Fruit fly (Drosophila melanogaster) S2 (cell line): ENCODE results near the gene Arfrp1.

Source experiments
- CG8478 ChIP-seq: fragments of >200 bp; optimal IDR thresholded peaks from 2 replicates; lab custom pipeline; 2018
- CTCF ChIP-seq, 2 experiments: fragments of >200 bp; optimal IDR thresholded peaks; 2 replicates each; lab custom pipeline; 2018

Gene Arfrp1

DNA sequence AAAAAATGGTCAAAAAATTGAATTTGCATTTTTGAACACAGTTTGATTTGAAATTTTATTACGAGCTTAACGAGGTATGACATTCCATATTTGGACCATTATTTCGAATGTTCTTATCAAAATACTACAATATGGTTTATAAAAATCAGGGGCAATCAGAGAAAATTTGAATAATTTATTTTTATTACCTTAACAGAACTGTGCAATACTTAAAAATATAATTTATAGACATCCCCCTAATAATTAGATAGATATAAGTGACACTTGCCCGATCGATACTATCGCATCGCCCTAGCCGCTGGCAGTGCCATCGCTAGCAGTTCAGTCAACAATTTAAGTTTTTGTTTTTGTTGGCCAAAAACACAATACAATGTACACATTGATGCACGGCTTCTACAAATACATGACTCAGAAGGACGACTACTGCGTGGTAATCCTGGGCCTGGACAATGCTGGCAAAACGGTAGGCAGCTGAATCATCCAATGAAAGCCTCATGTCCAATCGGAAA, at the start of gene Arfrp1:
Arfrp1 (plus strand) TSS at position 295 of the 509 bp plus-strand sequence.
- TF ChIP-seq CTCF (optimal IDR thresholded peaks at IDR 0.05; lab: Kevin White, UChicago) (no peak), CG8478 (lab: Kevin White, UChicago) (no peak)

- no peak for TF ChIP-seq CG8478 (lab: Kevin White, UChicago)
- no peak for TF ChIP-seq CTCF (optimal IDR thresholded peaks at IDR 0.05; lab: Kevin White, UChicago)
Observed at dm6 chrX:9060078-9060477, 46.8 kb upstream of the Arfrp1 start.

- TF ChIP-seq CTCF (optimal IDR thresholded peaks at IDR 0.05; lab: Kevin White, UChicago) (no peak), CG8478 (lab: Kevin White, UChicago) (no peak)
Observed at dm6 chrX:9061299-9061698, 45.6 kb upstream of the Arfrp1 start.

DNA sequence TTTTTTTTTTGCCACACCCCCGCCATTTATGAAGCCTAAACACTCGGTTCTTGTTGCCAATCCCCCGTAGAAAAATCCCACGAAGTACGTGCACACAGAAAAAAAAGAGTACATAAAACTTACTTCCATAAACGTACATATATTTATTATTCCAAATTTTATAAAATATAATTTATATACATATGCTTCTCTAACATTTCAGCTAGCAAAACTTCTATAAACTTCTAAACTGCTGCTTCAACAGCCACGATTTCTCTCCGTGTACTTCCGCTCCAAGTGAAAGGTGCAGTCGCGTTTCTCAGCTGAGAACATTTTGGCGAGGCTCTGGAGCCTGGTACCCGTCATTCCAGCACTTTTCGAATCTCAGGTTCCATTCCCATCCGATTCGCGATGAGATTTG, 44.2 kb upstream of the Arfrp1 start:
- TF ChIP-seq CG8478 (lab: Kevin White, UChicago) (no peak), CTCF (optimal IDR thresholded peaks at IDR 0.05; lab: Kevin White, UChicago) (no peak)

dm6 chrX:9063425-9063824, 43.4 kb upstream of the Arfrp1 start:
- no peak for TF ChIP-seq CG8478 (lab: Kevin White, UChicago)
- no peak for TF ChIP-seq CTCF (optimal IDR thresholded peaks at IDR 0.05; lab: Kevin White, UChicago)

dm6 chrX:9064029-9064428, 42.8 kb upstream of the Arfrp1 start:
- TF ChIP-seq CTCF (optimal IDR thresholded peaks at IDR 0.05; lab: Kevin White, UChicago) (no peak), CG8478 (lab: Kevin White, UChicago) (no peak)

DNA sequence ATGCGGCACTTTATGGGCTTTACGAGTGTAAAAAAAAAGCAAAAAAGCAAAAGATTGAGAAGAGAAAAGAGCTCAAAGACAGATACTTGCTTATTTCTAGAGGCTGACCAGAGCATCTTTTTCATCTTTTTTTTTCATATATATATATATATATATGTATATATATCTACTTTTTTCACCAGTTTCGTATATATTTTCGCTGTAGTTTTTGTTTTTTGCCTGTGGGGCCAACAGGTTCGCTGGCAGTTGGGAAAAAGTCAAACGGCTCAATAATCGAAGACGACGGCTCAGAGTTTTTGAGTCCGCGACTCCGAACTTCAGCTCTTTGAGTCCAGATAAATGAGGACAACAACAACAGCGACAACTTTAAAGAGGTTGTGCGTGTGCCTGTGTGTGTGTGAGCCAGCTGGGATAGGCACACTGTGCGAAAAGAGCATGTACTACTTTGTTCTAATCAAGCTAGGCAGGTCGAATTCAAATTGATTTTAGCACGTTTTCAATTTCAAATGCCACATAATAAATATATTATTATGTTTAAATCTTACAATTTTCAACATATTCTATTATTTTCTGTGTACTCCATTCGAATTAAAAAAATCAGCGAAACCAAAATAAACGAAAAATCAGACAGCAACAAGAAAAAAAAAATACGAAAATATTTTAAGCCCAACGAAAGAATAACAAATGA, 39.9 kb upstream of the Arfrp1 start:
- TF ChIP-seq CG8478 (lab: Kevin White, UChicago) = no peak
- TF ChIP-seq CTCF (optimal IDR thresholded peaks at IDR 0.05; lab: Kevin White, UChicago) = no peak

DNA sequence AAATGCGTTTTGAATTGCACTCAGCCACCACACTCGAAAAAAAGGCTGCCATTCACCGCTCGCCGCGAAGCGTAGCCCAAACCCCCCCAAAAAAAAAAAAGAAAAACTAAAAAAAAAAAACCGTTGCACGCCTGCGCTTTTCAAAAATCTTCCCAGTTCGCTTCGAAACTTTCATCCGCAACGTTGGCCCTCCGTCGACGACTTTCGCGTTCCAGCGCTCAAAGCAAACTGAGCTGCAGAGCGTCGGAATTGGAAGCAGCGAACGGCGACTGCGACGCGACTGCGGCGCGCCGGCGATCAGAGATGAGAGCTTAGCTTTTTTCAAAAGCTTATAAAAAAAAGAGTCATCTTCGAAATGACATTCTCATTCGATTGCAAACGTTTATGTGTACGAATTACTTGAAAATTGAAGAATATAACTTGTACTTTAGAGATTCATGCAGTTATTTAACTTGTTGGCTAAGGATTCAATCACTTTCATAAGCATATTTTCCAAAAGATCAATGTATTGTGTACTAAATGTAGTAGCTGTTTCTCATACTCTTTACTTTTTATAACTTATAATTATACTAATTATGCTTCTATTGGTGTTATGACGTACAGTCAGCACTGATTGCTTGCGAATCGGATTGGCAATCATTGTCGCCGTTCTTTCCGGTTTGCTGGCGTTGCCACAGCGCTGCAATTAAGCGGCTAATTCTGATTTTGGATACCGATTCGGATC, 39.0 kb upstream of the Arfrp1 start, which contains the start of gene CG15365:
CG15365 (minus strand) TSS at position 230 of the 724 bp plus-strand sequence.
- TF ChIP-seq CG8478 (lab: Kevin White, UChicago) (no peak), CTCF (optimal IDR thresholded peaks at IDR 0.05; lab: Kevin White, UChicago) (no peak)

DNA sequence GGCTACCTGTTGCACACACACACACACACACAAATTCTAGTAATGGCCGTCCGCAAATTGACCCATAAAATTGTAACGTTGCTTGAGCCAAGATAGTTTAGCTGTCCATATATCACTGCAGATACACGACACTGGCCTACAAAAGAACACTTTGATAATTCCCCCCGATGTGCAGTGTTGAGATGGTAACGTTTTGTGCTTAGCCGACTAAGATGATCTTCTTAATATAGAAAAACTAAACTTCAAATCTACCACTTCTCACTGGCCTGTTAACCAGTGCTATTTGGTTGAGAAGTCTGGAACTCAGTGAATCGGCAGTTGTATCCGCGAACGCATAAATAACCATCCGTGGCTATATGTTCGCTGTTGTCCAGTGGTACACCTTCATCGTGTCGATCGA, 38.0 kb upstream of the Arfrp1 start:
- TF ChIP-seq CG8478 (lab: Kevin White, UChicago) = no peak

DNA sequence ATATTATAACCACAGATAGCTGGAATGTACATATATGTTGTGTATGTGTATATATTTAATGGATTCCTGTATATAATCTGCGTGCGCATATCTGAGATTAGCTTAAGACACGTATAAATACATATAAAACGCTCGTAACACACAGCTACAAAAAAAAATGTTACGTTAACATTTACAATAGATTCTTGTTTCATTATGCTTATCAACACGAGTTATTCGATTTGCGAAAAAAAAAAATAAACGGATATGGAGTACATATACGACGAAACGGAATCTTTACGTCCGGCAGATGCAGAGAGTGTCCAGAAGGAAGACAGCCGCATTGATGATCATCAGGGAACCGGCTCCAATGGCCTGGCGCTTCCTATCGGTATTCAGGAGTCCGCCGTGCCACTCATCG, 35.6 kb upstream of the Arfrp1 start, which contains the start of gene CG10970:
CG10970 (minus strand) TSS at position 101 of the 400 bp plus-strand sequence.
- no peak for TF ChIP-seq CG8478 (lab: Kevin White, UChicago)
- no peak for TF ChIP-seq CTCF (optimal IDR thresholded peaks at IDR 0.05; lab: Kevin White, UChicago)

DNA sequence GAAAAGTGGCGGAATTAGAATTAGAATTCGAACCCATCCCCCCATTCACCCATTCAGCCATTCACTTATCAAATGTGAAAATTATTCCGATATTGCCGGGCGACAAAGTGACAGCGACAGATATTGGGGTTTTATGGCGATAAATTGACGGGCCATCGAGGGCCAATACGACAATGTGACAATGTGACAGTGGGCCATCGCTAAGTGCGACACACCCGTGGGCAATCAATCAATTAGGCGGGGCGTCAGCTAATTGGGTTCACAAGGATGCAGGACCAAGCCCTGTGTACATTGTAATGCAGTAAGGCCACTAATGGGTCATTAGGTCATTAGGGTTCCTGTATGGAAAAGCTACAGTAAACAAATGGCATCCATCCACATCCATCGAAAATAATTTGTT, 32.8 kb upstream of the Arfrp1 start:
- no peak for TF ChIP-seq CG8478 (lab: Kevin White, UChicago)
- no peak for TF ChIP-seq CTCF (optimal IDR thresholded peaks at IDR 0.05; lab: Kevin White, UChicago)

DNA sequence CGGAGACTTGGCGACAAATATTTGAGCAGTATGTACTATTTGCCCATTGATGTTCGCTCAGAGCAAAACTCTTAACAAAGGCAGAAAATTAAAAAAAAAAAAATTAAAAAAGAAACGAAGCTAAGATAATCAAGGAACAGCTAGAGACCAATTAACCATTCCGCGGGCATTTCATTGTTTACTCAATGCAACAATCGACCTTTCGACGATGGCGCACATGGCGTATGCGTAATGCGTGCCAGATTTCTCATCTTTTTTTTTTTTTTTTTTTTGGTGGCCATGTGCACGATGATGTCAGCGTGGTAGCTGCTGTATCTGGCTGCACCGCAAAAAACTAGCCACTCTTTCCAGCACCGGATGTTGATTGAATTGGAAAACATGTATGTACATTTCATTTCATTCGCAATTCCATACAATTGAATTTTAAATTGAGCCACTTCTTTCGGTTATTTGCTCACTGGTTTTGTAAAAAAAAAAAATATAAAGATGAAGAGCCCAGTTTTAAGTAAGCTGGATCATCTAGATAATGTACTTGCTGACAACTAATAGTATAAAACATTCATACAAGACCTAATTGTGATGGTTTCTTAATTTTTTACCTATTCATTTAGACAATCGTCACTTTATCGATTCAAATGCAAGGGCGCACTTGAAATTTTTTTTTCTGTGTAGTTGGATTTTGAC, 31.1 kb upstream of the Arfrp1 start:
- no peak for TF ChIP-seq CTCF (optimal IDR thresholded peaks at IDR 0.05; lab: Kevin White, UChicago)
- no peak for TF ChIP-seq CG8478 (lab: Kevin White, UChicago)

dm6 chrX:9077558-9077957, 29.3 kb upstream of the Arfrp1 start:
- TF ChIP-seq CG8478 (lab: Kevin White, UChicago) = no peak
- TF ChIP-seq CTCF (optimal IDR thresholded peaks at IDR 0.05; lab: Kevin White, UChicago) = no peak

DNA sequence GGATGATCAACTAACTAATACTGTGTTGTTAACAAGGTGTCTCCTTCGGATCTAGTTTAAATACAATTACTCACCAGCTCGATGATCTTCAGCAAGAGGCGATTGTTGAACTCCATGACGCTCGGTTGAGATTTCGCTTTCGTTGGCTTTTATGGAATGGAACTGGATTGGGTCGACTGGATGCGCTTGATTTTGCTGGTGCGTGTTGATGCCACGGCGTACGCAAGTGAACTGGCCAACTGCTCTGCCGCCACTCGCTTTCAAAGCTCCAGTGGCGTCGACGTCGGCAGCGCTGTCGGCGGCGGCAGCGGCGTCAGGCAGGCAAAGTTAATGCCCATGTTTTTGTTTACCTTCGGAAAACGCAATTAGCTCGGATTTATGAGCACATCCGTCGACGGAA, 28.6 kb upstream of the Arfrp1 start, which contains the start of gene CG44325:
CG44325 (minus strand) TSS at position 237 of the 400 bp plus-strand sequence.
- no peak for TF ChIP-seq CG8478 (lab: Kevin White, UChicago)
- TF ChIP-seq CTCF (optimal IDR thresholded peaks at IDR 0.05; lab: Kevin White, UChicago) = no peak

- TF ChIP-seq CG8478 (lab: Kevin White, UChicago) (no peak), CTCF (optimal IDR thresholded peaks at IDR 0.05; lab: Kevin White, UChicago) (no peak)
Observed at dm6 chrX:9080962-9081361, 25.9 kb upstream of the Arfrp1 start, which contains the start of the genes CG7246 and HP1b. TSS of gene CG7246 (minus strand) at chrX:9081057. TSS of gene HP1b (plus strand) at chrX:9081063.
